Fruit fly (Drosophila melanogaster) whole organism, pupa: Measurements from ENCODE around the gene CG11696.

Source experiments
- CG10348 ChIP-seq: fragments of 200-800 bp; sonication (Bioruptor generic); IDR thresholded peaks from 2 replicates; pipeline ENCODE4 v1.3.6; 2022; ENCODE audit warnings: missing biosample characterization, missing genetic modification characterization
- CG13204 ChIP-seq: fragments of 200-800 bp; sonication (Bioruptor generic); optimal IDR thresholded peaks from 2 replicates; lab custom pipeline; 2018; ENCODE audit warnings: missing biosample characterization, mild to moderate bottlenecking, missing genetic modification characterization, moderate library complexity
- CG15710 ChIP-seq: fragments of 200-800 bp; sonication (Bioruptor generic); optimal IDR thresholded peaks from 2 replicates; lab custom pipeline; 2018; ENCODE audit warnings: missing biosample characterization, mild to moderate bottlenecking, missing genetic modification characterization, moderate library complexity
- CG32121 ChIP-seq: fragments of 200-800 bp; sonication (Bioruptor generic); IDR thresholded peaks from 2 replicates; pipeline ENCODE4 v1.3.6; 2022; ENCODE audit warnings: missing biosample characterization, missing genetic modification characterization
- CG34367 ChIP-seq: fragments of 200-800 bp; sonication (Bioruptor generic); optimal IDR thresholded peaks from 2 replicates; lab custom pipeline; 2018; ENCODE audit warnings: missing biosample characterization, mild to moderate bottlenecking, missing genetic modification characterization
- CG4496 ChIP-seq: fragments of 200-800 bp; sonication (Bioruptor generic); IDR thresholded peaks from 3 replicates; pipeline ENCODE4 v1.3.6; 2022; ENCODE audit warnings: missing biosample characterization, missing genetic modification characterization
- CG8159 ChIP-seq: fragments of 200-800 bp; sonication (Bioruptor generic); optimal IDR thresholded peaks from 3 replicates; lab custom pipeline; 2018; ENCODE audit warnings: missing biosample characterization, mild to moderate bottlenecking, missing genetic modification characterization, moderate library complexity
- CG8301 ChIP-seq: fragments of 200-800 bp; sonication (Bioruptor generic); optimal IDR thresholded peaks from 2 replicates; lab custom pipeline; 2018; ENCODE audit warnings: missing biosample characterization, mild to moderate bottlenecking, missing genetic modification characterization
- D1 ChIP-seq: fragments of 200-800 bp; sonication (Bioruptor generic); optimal IDR thresholded peaks from 2 replicates; lab custom pipeline; 2018; ENCODE audit warnings: missing biosample characterization, mild to moderate bottlenecking, missing genetic modification characterization, moderate library complexity
- EcR ChIP-seq: fragments of 200-800 bp; sonication (Bioruptor generic); optimal IDR thresholded peaks from 3 replicates; lab custom pipeline; 2019; ENCODE audit warnings: missing biosample characterization, missing genetic modification characterization, mild to moderate bottlenecking, moderate library complexity, missing genetic modification reagents
- Ets98B ChIP-seq: fragments of 200-800 bp; sonication (Bioruptor generic); IDR thresholded peaks from 2 replicates; pipeline ENCODE4 v1.3.6; 2022; ENCODE audit warnings: missing biosample characterization, missing genetic modification characterization
- Snoo ChIP-seq: fragments of 200-800 bp; sonication (Bioruptor generic); optimal IDR thresholded peaks from 3 replicates; lab custom pipeline; 2017; ENCODE audit warnings: missing biosample characterization, mild to moderate bottlenecking, missing genetic modification characterization, inconsistent platforms
- rn ChIP-seq: fragments of 200-800 bp; sonication (Bioruptor generic); IDR thresholded peaks from 2 replicates; pipeline ENCODE4 v1.3.6; 2022; ENCODE audit warnings: missing biosample characterization, missing genetic modification characterization

dm6 chrX:11620527-11620926 lies 47.0 kb downstream of the CG11696 start:
- TF ChIP-seq CG13204 (GFP tag; lab: Kevin White, UChicago) (no peak), rn (GFP tag; lab: Robert Waterston, UW) (no peak), CG8301 (no peak), CG8159 (tag; lab: Kevin White, UChicago) (no peak), CG34367 (tag; lab: Kevin White, UChicago) (no peak), EcR (no peak), CG10348 (GFP tag; lab: Robert Waterston, UW) (no peak), CG15710 (tag; lab: Kevin White, UChicago) (no peak), Ets98B (GFP tag; lab: Robert Waterston, UW) (no peak), CG4496 (GFP tag; lab: Robert Waterston, UW) (no peak), CG32121 (GFP tag; lab: Robert Waterston, UW) (no peak), D1 (tag; lab: Kevin White, UChicago) (no peak), Snoo (no peak)
